Fruit fly (Drosophila melanogaster): ENCODE data around the gene CG13711.
A peak's percentile ranks its signal among the peaks of the same experiment; 100 is the strongest.

The CG13711 gene

DNA sequence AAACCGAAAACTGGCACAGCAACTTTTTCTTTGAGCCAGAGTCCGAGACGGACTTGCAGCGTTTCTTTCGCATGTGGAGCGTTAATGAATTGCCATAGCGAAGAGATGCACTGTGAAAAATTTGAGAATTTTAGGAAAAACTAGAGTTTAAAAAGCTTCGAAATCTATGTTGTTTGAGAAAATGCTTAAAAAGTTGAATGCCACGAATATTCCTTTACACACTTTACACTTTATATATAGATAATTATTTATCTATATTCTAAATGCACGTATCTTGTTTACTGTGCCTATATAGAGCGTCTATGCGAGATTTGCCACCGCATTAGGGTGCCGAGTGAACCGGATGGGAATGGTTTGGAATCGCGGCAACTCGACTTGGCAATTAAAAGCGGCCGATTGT lies 35.8 kb upstream of the CG13711 start (continued):
- TF ChIP-seq Lhr (GFP tag; optimal IDR thresholded peaks at IDR 0.05), result no peak
- TF ChIP-seq CG34376 (GFP tag; optimal IDR thresholded peaks at IDR 0.05), result no peak
- TF ChIP-seq tio (GFP tag; optimal IDR thresholded peaks at IDR 0.05), result no peak
- no peak for TF ChIP-seq MTF-1 (GFP tag; optimal IDR thresholded peaks at IDR 0.05; ENCODE audit: borderline replicate concordance)
- TF ChIP-seq CG17361 (GFP tag; IDR thresholded peaks at IDR 0.05), result 0 out of 3 replicates have a peak, but pooled peaks have one; percentile 39
- no peak for TF ChIP-seq nerfin-1 (tag; optimal IDR thresholded peaks at IDR 0.05)

DNA sequence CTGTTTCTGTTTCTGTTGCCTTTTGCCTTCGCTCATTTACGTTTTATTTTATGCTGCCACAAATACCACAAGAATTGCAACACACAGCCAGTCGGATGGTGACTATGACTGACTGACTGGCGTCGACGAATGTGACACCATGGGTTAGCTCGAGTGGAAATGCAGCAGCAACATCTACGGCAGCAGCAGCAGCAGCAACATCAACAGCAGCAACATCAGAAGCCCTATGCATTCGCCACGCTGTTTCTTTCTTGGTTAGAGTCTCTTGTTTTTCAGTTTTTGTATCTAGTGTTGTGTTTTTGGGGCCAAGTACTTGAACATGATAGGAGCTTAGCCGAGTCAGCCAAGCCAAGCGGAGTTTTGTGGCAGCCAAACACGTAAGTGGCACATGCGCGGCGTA lies 27.9 kb upstream of the CG13711 start:
- TF ChIP-seq Drgx (GFP tag; IDR thresholded peaks at IDR 0.05) (0 out of 2 replicates have a peak, but pooled peaks have one; percentile 10), Side (GFP tag; optimal IDR thresholded peaks at IDR 0.05) (no peak), gsb-n (tag; optimal IDR thresholded peaks at IDR 0.05) (no peak), CG12942 (GFP tag; optimal IDR thresholded peaks at IDR 0.05) (no peak), CG8089 (GFP tag; optimal IDR thresholded peaks at IDR 0.05) (no peak), Atf6 (GFP tag; IDR thresholded peaks at IDR 0.05) (no peak)

DNA sequence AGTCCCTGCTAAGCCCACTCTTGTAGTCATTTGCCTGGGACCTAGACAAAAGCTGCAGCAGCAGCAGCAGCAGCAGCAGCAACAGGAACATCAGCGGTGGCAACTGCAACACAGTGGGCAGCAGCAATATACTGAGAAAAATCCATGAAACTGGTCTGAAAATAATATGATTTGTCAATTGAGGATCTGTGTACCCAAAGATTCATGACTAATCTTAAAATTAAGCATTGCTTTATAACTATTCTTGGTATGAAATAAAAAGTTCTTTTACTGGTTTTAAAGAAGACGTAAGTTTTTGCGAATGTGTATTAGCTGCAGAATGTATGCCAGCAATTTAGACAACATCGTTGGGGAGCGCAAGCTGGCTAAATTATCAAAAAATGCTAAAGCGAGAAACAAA lies 26.0 kb upstream of the CG13711 start:
- TF ChIP-seq CG2889 (GFP tag; IDR thresholded peaks at IDR 0.05), result no peak
- TF ChIP-seq Drgx (GFP tag; IDR thresholded peaks at IDR 0.05), result peak; percentile 39; the same call in 1 of the 2 replicates
- peak in 1 of 2 experiments; percentile 51 for TF ChIP-seq bsh (GFP tag; optimal IDR thresholded peaks at IDR 0.05)
- no peak for TF ChIP-seq ci (GFP tag; IDR thresholded peaks at IDR 0.05)

DNA sequence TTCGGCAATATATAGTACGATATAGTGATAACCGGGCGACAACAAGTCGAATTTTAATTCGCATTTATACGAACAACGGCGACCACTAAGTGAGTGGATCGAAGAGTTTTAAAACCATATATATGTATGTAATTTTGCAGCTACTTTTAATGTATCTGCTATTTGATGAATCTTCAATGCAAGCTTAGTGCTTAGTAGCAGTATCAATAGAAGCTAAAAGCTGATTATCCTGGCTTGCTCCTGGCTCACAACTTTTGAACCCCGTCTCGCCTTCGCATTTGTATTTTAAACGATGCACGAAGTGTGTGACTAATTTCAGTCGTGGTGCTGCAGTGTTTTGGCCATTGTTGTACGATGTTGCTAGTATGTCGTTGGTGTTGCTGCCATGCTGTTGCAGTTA lies 21.0 kb upstream of the CG13711 start:
- TF ChIP-seq CG4730 (GFP tag; IDR thresholded peaks at IDR 0.05), result 0 out of 2 replicates have a peak, but pooled peaks have one; percentile 4
- TF ChIP-seq NK7.1 (GFP tag; optimal IDR thresholded peaks at IDR 0.05), result no peak
- TF ChIP-seq Mes4 (GFP tag; optimal IDR thresholded peaks at IDR 0.05), result no peak
- TF ChIP-seq CG31388 (GFP tag; optimal IDR thresholded peaks at IDR 0.05), result no peak
- peak; percentile 63 for TF ChIP-seq Drgx (GFP tag; IDR thresholded peaks at IDR 0.05)

DNA sequence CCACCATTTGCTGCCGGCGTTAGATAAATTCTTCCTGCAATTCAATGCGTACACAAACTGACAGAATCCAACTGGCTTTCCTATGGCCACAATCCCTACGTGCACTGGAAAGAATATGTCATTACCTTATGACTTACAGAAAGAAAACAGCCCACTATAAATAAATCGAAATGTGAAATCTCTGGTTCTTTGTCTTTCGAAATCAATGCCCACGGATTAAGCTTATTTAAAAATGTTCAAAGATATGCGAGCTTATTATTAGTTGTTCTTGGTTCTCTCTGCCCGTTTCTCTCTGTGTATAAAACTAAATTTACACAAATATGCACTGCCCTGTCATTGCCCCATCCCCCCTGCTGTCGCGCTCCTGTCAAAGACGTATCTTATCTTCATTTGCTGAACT lies 12.5 kb upstream of the CG13711 start:
- TF ChIP-seq Dad (GFP tag; optimal IDR thresholded peaks at IDR 0.05), result no peak
- TF ChIP-seq bsh (GFP tag; optimal IDR thresholded peaks at IDR 0.05), result peak in 1 of 2 experiments; percentile 34
- peak; percentile 10 for TF ChIP-seq CG11504 (tag; optimal IDR thresholded peaks at IDR 0.05)
- no peak for TF ChIP-seq CG11398 (GFP tag; optimal IDR thresholded peaks at IDR 0.05)
- TF ChIP-seq CG11247 (GFP tag; IDR thresholded peaks at IDR 0.05), result no peak
- peak; percentile 3 for TF ChIP-seq CG7839 (tag; optimal IDR thresholded peaks at IDR 0.05)
- TF ChIP-seq CG4404 (GFP tag; IDR thresholded peaks at IDR 0.05), result no peak
- no peak for TF ChIP-seq CG2875 (GFP tag; optimal IDR thresholded peaks at IDR 0.05)
- no peak for TF ChIP-seq tio (GFP tag; optimal IDR thresholded peaks at IDR 0.05)
- TF ChIP-seq dpn (GFP tag; optimal IDR thresholded peaks at IDR 0.05), result no peak
- no peak for TF ChIP-seq Nf-YB (GFP tag; optimal IDR thresholded peaks at IDR 0.05)
- TF ChIP-seq zfh1 (GFP tag; IDR thresholded peaks at IDR 0.05), result peak; percentile 27; the same call in 1 of the 3 replicates
- no peak for TF ChIP-seq Gug (GFP tag; IDR thresholded peaks at IDR 0.05)
- TF ChIP-seq ftz-f1 (GFP tag; optimal IDR thresholded peaks at IDR 0.05), result no peak
- peak; percentile 12 for TF ChIP-seq gem (tag; optimal IDR thresholded peaks at IDR 0.05)
- no peak for TF ChIP-seq otp (GFP tag; IDR thresholded peaks at IDR 0.05)
- peak in 1 of 2 experiments; percentile 7 for TF ChIP-seq chif (GFP tag; optimal IDR thresholded peaks at IDR 0.05)
- no peak for TF ChIP-seq tna (GFP tag; IDR thresholded peaks at IDR 0.05; ENCODE audit: partially characterized antibody)
- peak; percentile 11 for TF ChIP-seq phol (tag; optimal IDR thresholded peaks at IDR 0.05)
- peak; percentile 11 for TF ChIP-seq CG1603 (tag; optimal IDR thresholded peaks at IDR 0.05)
